Worm (Caenorhabditis elegans): Measurements from ENCODE around the gene ZK938.11.

Gene ZK938.11

ce11 chrII:9802642-9803041, 37.6 kb downstream of the ZK938.11 start, which contains the start of gene cyp-13A6:
Gene cyp-13A6 (minus strand): TSS chrII:9802821.
- TF ChIP-seq ref-2 (tag; optimal IDR thresholded peaks at IDR 0.05) (no peak), elt-2 (tag; optimal IDR thresholded peaks at IDR 0.05) (no peak), C08G9.2 (tag; optimal IDR thresholded peaks at IDR 0.05) (no peak), madf-2 (tag; optimal IDR thresholded peaks at IDR 0.05) (no peak), eyg-1 (tag; optimal IDR thresholded peaks at IDR 0.05) (no peak), ttx-3 (tag; optimal IDR thresholded peaks at IDR 0.05) (no peak), che-1 (tag; optimal IDR thresholded peaks at IDR 0.05) (no peak), tbx-2 (tag; optimal IDR thresholded peaks at IDR 0.05) (no peak), tbx-7 (tag; optimal IDR thresholded peaks at IDR 0.05) (no peak), ceh-18 (tag; optimal IDR thresholded peaks at IDR 0.05) (no peak), hlh-15 (tag; optimal IDR thresholded peaks at IDR 0.05) (no peak), hlh-6 (tag; optimal IDR thresholded peaks at IDR 0.05) (no peak), K02D7.2 (tag; optimal IDR thresholded peaks at IDR 0.05) (no peak), pag-3 (tag; optimal IDR thresholded peaks at IDR 0.05; ENCODE audit: borderline replicate concordance) (no peak), pha-4 (tag; optimal IDR thresholded peaks at IDR 0.05) (no peak), ama-1 (optimal IDR thresholded peaks at IDR 0.05) (no peak), pax-1 (tag; optimal IDR thresholded peaks at IDR 0.05) (no peak), zip-5 (tag; optimal IDR thresholded peaks at IDR 0.05) (no peak), T23F11.4 (GFP tag; optimal IDR thresholded peaks at IDR 0.05) (no peak)

- no peak for TF ChIP-seq ceh-9 (tag; optimal IDR thresholded peaks at IDR 0.05)
- TF ChIP-seq hlh-15 (tag; optimal IDR thresholded peaks at IDR 0.05) = no peak
- TF ChIP-seq mec-3 (tag; optimal IDR thresholded peaks at IDR 0.05; ENCODE audit: borderline replicate concordance) = no peak
- no peak for TF ChIP-seq ttx-3 (tag; optimal IDR thresholded peaks at IDR 0.05)
- no peak for TF ChIP-seq pax-1 (tag; optimal IDR thresholded peaks at IDR 0.05)
- TF ChIP-seq dmd-4 (tag; optimal IDR thresholded peaks at IDR 0.05; ENCODE audit: borderline replicate concordance) = no peak
- TF ChIP-seq eyg-1 (tag; optimal IDR thresholded peaks at IDR 0.05) = no peak
- TF ChIP-seq K02D7.2 (tag; optimal IDR thresholded peaks at IDR 0.05) = no peak
- TF ChIP-seq ceh-24 (tag; optimal IDR thresholded peaks at IDR 0.05) = no peak
- no peak for TF ChIP-seq nfya-1 (tag; optimal IDR thresholded peaks at IDR 0.05)
- TF ChIP-seq ceh-34 (tag; optimal IDR thresholded peaks at IDR 0.05) = no peak
- TF ChIP-seq Y22D7AL.16 (tag; optimal IDR thresholded peaks at IDR 0.05) = no peak
- TF ChIP-seq fkh-10 (GFP tag; optimal IDR thresholded peaks at IDR 0.05) = no peak
- TF ChIP-seq C38D4.7 (GFP tag; optimal IDR thresholded peaks at IDR 0.05) = no peak
- TF ChIP-seq ceh-48 (tag; optimal IDR thresholded peaks at IDR 0.05) = no peak
Observed at ce11 chrII:9800251-9800650, 40.0 kb downstream of the ZK938.11 start, which contains the start of gene cyp-13A5. Gene cyp-13A5 (minus strand): TSS chrII:9800362.

ce11 chrII:9797664-9798063, 42.5 kb downstream of the ZK938.11 start, which contains the start of gene cyp-13A4:
Gene cyp-13A4 (minus strand): TSS chrII:9797740.
- no peak for TF ChIP-seq che-1 (tag; optimal IDR thresholded peaks at IDR 0.05)
- no peak for TF ChIP-seq pax-1 (tag; optimal IDR thresholded peaks at IDR 0.05)
- no peak for TF ChIP-seq K09A11.1 (tag; optimal IDR thresholded peaks at IDR 0.05; ENCODE audit: insufficient read depth)
- no peak for TF ChIP-seq ceh-48 (tag; optimal IDR thresholded peaks at IDR 0.05)
- no peak for TF ChIP-seq pat-9 (tag; optimal IDR thresholded peaks at IDR 0.05)
- no peak for TF ChIP-seq ceh-22 (tag; optimal IDR thresholded peaks at IDR 0.05)
- no peak for TF ChIP-seq tbx-7 (tag; optimal IDR thresholded peaks at IDR 0.05)
- TF ChIP-seq K02D7.2 (tag; optimal IDR thresholded peaks at IDR 0.05) = no peak
- TF ChIP-seq sox-4 (tag; optimal IDR thresholded peaks at IDR 0.05) = no peak
- no peak for TF ChIP-seq ceh-30 (tag; optimal IDR thresholded peaks at IDR 0.05)
- TF ChIP-seq odd-2 (tag; optimal IDR thresholded peaks at IDR 0.05) = no peak
- TF ChIP-seq unc-3 (GFP tag; conservative IDR thresholded peaks at IDR 0.05) = no peak
- no peak for TF ChIP-seq unc-3 (tag; optimal IDR thresholded peaks at IDR 0.05)
- TF ChIP-seq pros-1 (tag; optimal IDR thresholded peaks at IDR 0.05) = no peak
- TF ChIP-seq fax-1 (tag; optimal IDR thresholded peaks at IDR 0.05) = no peak
- no peak for TF ChIP-seq F13H6.1 (tag; optimal IDR thresholded peaks at IDR 0.05)
- no peak for TF ChIP-seq ceh-6 (GFP tag; optimal IDR thresholded peaks at IDR 0.05)
- TF ChIP-seq madf-2 (tag; optimal IDR thresholded peaks at IDR 0.05) = no peak
- TF ChIP-seq elt-4 (tag; optimal IDR thresholded peaks at IDR 0.05) = no peak
- no peak for TF ChIP-seq syd-9 (tag; optimal IDR thresholded peaks at IDR 0.05)

All from whole organism, late embryonic.